Worm (Caenorhabditis elegans) whole organism, L2 larva: ENCODE measurements around the gene ZC196.3.

Source experiments
- ama-1 ChIP-seq: fragments of 150-350 bp; optimal IDR thresholded peaks from 2 replicates; lab custom pipeline; 2018; ENCODE audit warnings: inconsistent platforms
- nhr-11 ChIP-seq: fragments of 150-350 bp; optimal IDR thresholded peaks from 2 replicates; lab custom pipeline; 2014; ENCODE audit warnings: missing biosample characterization, missing genetic modification characterization
- nhr-12 ChIP-seq: fragments of 150-350 bp; optimal IDR thresholded peaks from 2 replicates; lab custom pipeline; 2014; ENCODE audit warnings: missing biosample characterization, missing genetic modification characterization
- nhr-237 ChIP-seq: fragments of 150-350 bp; optimal IDR thresholded peaks from 2 replicates; lab custom pipeline; 2014; ENCODE audit warnings: missing biosample characterization, missing genetic modification characterization
- unc-62 ChIP-seq: fragments of 150-350 bp; optimal IDR thresholded peaks from 2 replicates; lab custom pipeline; 2014; ENCODE audit warnings: missing biosample characterization, missing genetic modification reagents, missing genetic modification characterization
- ztf-1 ChIP-seq: fragments of 200-800 bp; sonication (Bioruptor generic); conservative IDR thresholded peaks from 2 replicates; pipeline ENCODE4 v1.3.6; 2022; ENCODE audit warnings: missing genetic modification characterization, missing compliant biosample characterization

- no peak for TF ChIP-seq ztf-1 (GFP tag; lab: Robert Waterston, UW)
- TF ChIP-seq unc-62: no peak
- no peak for TF ChIP-seq ama-1 (lab: Kevin White, UChicago)
- TF ChIP-seq nhr-12 (tag; lab: Kevin White, UChicago): no peak
- TF ChIP-seq nhr-237: no peak
- no peak for TF ChIP-seq nhr-11
Observed at ce11 chrV:8758618-8759017, 22.1 kb downstream of the ZC196.3 start, which contains the start of gene B0507.7.
